Worm (Caenorhabditis elegans) whole organism, L4 larva: ENCODE results near the gene C47E12.10.
A peak's percentile ranks its signal among the peaks of the same experiment; 100 is the strongest.

Experiments used
- D1046.2 ChIP-seq: fragments of 200-800 bp; sonication (Bioruptor generic); IDR thresholded peaks from 2 replicates; pipeline ENCODE4 v1.3.6; 2022; ENCODE audit warnings: missing genetic modification characterization, missing compliant biosample characterization
- F49E8.2 ChIP-seq: sonication (generic microtip); optimal IDR thresholded peaks from 2 replicates; lab custom pipeline; 2016; ENCODE audit warnings: missing compliant biosample characterization, mild to moderate bottlenecking, missing genetic modification characterization, borderline replicate concordance
- R02D3.7 ChIP-seq: fragments of 150-350 bp; sonication (generic microtip); optimal IDR thresholded peaks from 3 replicates; lab custom pipeline; 2014; ENCODE audit warnings: missing biosample characterization, missing genetic modification characterization
- T26A8.4 ChIP-seq: fragments of 200-800 bp; sonication (Bioruptor generic); IDR thresholded peaks from 2 replicates; pipeline ENCODE4 v1.3.6; 2022; ENCODE audit warnings: missing genetic modification characterization, missing compliant biosample characterization
- Y105C5A.15 ChIP-seq: fragments of 200-800 bp; sonication (Bioruptor generic); IDR thresholded peaks from 2 replicates; pipeline ENCODE4 v1.3.6; 2022; ENCODE audit warnings: missing genetic modification characterization, missing compliant biosample characterization
- Y5F2A.4 ChIP-seq: fragments of 200-800 bp; sonication (Bioruptor generic); optimal IDR thresholded peaks from 2 replicates; lab custom pipeline; 2018; ENCODE audit warnings: mild to moderate bottlenecking, missing genetic modification characterization, missing compliant biosample characterization
- ZK546.5 ChIP-seq, 2 experiments: sonication (generic microtip); optimal IDR thresholded peaks; 2 replicates each; lab custom pipeline; 2017; ENCODE audit warnings: missing biosample characterization in 2 of 2, missing genetic modification characterization in 2 of 2
- aha-1 ChIP-seq: fragments of 150-350 bp; peaks from one replicate; lab custom pipeline; 2014; ENCODE audit warnings: missing biosample characterization, missing genetic modification characterization
- ama-1 ChIP-seq: fragments of 150-350 bp; optimal IDR thresholded peaks from 2 replicates; lab custom pipeline; 2014; ENCODE audit warnings: inconsistent platforms, mixed read lengths
- ceh-20 ChIP-seq: fragments of 200-800 bp; sonication (Bioruptor generic); IDR thresholded peaks from 2 replicates; pipeline ENCODE4 v1.3.6; 2022; ENCODE audit warnings: missing genetic modification reagents, missing genetic modification characterization, missing compliant biosample characterization
- ceh-28 ChIP-seq: fragments of 150-350 bp; optimal IDR thresholded peaks from 2 replicates; lab custom pipeline; 2014; ENCODE audit warnings: missing biosample characterization, missing genetic modification reagents, missing genetic modification characterization
- ces-1 ChIP-seq: fragments of 150-350 bp; sonication (generic microtip); optimal IDR thresholded peaks from 4 replicates; lab custom pipeline; 2014; ENCODE audit warnings: missing biosample characterization, missing genetic modification reagents, missing genetic modification characterization
- daf-16 ChIP-seq, 3 experiments: sonication (generic microtip); optimal IDR thresholded peaks; 2 replicates each; lab custom pipeline; 2016 to 2017; ENCODE audit warnings: missing genetic modification characterization in 3 of 3, missing genetic modification reagents in 3 of 3, mild to moderate bottlenecking in 2 of 3, missing compliant biosample characterization in 2 of 3, missing biosample characterization in 1 of 3, moderate library complexity in 1 of 3
- daf-19 ChIP-seq: fragments of 200-800 bp; sonication (Bioruptor generic); conservative IDR thresholded peaks from 2 replicates; pipeline ENCODE4 v1.3.6; 2022; ENCODE audit warnings: missing genetic modification characterization, missing compliant biosample characterization
- daf-8 ChIP-seq: fragments of 200-800 bp; sonication (Bioruptor generic); IDR thresholded peaks from 2 replicates; pipeline ENCODE4 v1.3.6; 2022; ENCODE audit warnings: missing genetic modification characterization, missing compliant biosample characterization
- dmd-8 ChIP-seq: fragments of 200-800 bp; sonication (Bioruptor generic); IDR thresholded peaks from 2 replicates; pipeline ENCODE4 v1.3.6; 2022; ENCODE audit warnings: missing genetic modification characterization, missing compliant biosample characterization
- dpl-1 ChIP-seq: fragments of 150-350 bp; optimal IDR thresholded peaks from 2 replicates; lab custom pipeline; 2014; ENCODE audit warnings: missing biosample characterization, missing genetic modification reagents, missing genetic modification characterization
- duxl-1 ChIP-seq: sonication (generic microtip); optimal IDR thresholded peaks from 2 replicates; lab custom pipeline; 2016; ENCODE audit warnings: mild to moderate bottlenecking, missing genetic modification characterization, moderate library complexity, missing compliant biosample characterization; ENCODE audit not compliant: poor library complexity
- dve-1 ChIP-seq: sonication (generic microtip); optimal IDR thresholded peaks from 2 replicates; lab custom pipeline; 2017; ENCODE audit warnings: antibody characterized with exemption, mild to moderate bottlenecking, missing genetic modification characterization, missing compliant biosample characterization; ENCODE audit not compliant: insufficient read depth
- fkh-10 ChIP-seq: fragments of 150-350 bp; optimal IDR thresholded peaks from 2 replicates; lab custom pipeline; 2014; ENCODE audit warnings: missing biosample characterization, missing genetic modification reagents, missing genetic modification characterization
- gei-8 ChIP-seq: fragments of 200-800 bp; sonication (Bioruptor generic); optimal IDR thresholded peaks from 2 replicates; lab custom pipeline; 2018; ENCODE audit warnings: mild to moderate bottlenecking, missing genetic modification characterization, missing compliant biosample characterization
- jun-1 ChIP-seq: fragments of 150-350 bp; optimal IDR thresholded peaks from 2 replicates; lab custom pipeline; 2014; ENCODE audit warnings: missing biosample characterization, missing genetic modification reagents, missing genetic modification characterization
- lin-13 ChIP-seq: fragments of 150-350 bp; optimal IDR thresholded peaks from 2 replicates; lab custom pipeline; 2014; ENCODE audit warnings: missing biosample characterization, missing genetic modification reagents, missing genetic modification characterization
- lin-29 ChIP-seq: fragments of 200-800 bp; sonication (Bioruptor generic); IDR thresholded peaks from 2 replicates; pipeline ENCODE4 v1.3.6; 2022; ENCODE audit warnings: missing genetic modification reagents, missing genetic modification characterization, missing compliant biosample characterization
- lin-38 ChIP-seq: fragments of 200-800 bp; sonication (Bioruptor generic); IDR thresholded peaks from 2 replicates; pipeline ENCODE4 v1.3.6; 2022; ENCODE audit warnings: missing genetic modification reagents, missing genetic modification characterization, missing compliant biosample characterization
- lin-39 ChIP-seq: fragments of 150-350 bp; optimal IDR thresholded peaks from 2 replicates; lab custom pipeline; 2014; ENCODE audit warnings: missing biosample characterization, missing genetic modification reagents, missing genetic modification characterization
- madf-9 ChIP-seq: fragments of 200-800 bp; sonication (Bioruptor generic); conservative IDR thresholded peaks from 2 replicates; pipeline ENCODE4 v1.3.6; 2022; ENCODE audit warnings: missing genetic modification reagents, missing genetic modification characterization, missing compliant biosample characterization
- mdl-1 ChIP-seq, 2 experiments: fragments of 150-350 bp in 1 of 2; sonication (generic microtip) in 1 of 2; optimal IDR thresholded peaks; 2 replicates each; lab custom pipeline; 2014 to 2017; ENCODE audit warnings: missing biosample characterization in 2 of 2, missing genetic modification characterization in 2 of 2
- mep-1 ChIP-seq: fragments of 150-350 bp; sonication (generic microtip); optimal IDR thresholded peaks from 3 replicates; lab custom pipeline; 2014; ENCODE audit warnings: missing biosample characterization, missing genetic modification characterization
- mxl-2 ChIP-seq: fragments of 200-800 bp; sonication (Bioruptor generic); conservative IDR thresholded peaks from 2 replicates; pipeline ENCODE4 v1.3.6; 2022; ENCODE audit warnings: missing genetic modification reagents, missing genetic modification characterization, missing compliant biosample characterization
- mxl-3 ChIP-seq: fragments of 200-800 bp; sonication (Bioruptor generic); optimal IDR thresholded peaks from 2 replicates; lab custom pipeline; 2018; ENCODE audit warnings: mild to moderate bottlenecking, missing genetic modification characterization, missing compliant biosample characterization
- nhr-102 ChIP-seq: sonication (generic microtip); optimal IDR thresholded peaks from 2 replicates; lab custom pipeline; 2016; ENCODE audit warnings: mild to moderate bottlenecking, missing genetic modification characterization, moderate library complexity, missing compliant biosample characterization
- nhr-42 ChIP-seq: fragments of 200-800 bp; sonication (Bioruptor generic); IDR thresholded peaks from 2 replicates; pipeline ENCODE4 v1.3.6; 2022; ENCODE audit warnings: missing genetic modification characterization, missing compliant biosample characterization
- nhr-76 ChIP-seq: fragments of 150-350 bp; optimal IDR thresholded peaks from 2 replicates; lab custom pipeline; 2014; ENCODE audit warnings: missing biosample characterization, missing genetic modification characterization
- pha-4 ChIP-seq, 2 experiments: fragments of 150-350 bp in 1 of 2; fragments of 200-800 bp in 1 of 2; sonication (Bioruptor generic) in 1 of 2; IDR thresholded peaks in 1 of 2; optimal IDR thresholded peaks in 1 of 2; 2 replicates each; pipeline versions ENCODE4 v1.3.6 to Lab custom; 2014 to 2022; ENCODE audit warnings: missing genetic modification characterization in 2 of 2, missing genetic modification reagents in 2 of 2, missing biosample characterization in 1 of 2, missing compliant biosample characterization in 1 of 2
- pqm-1 ChIP-seq: sonication (generic microtip); optimal IDR thresholded peaks from 2 replicates; lab custom pipeline; 2017; ENCODE audit warnings: missing biosample characterization, missing genetic modification characterization
- snpc-4 ChIP-seq: fragments of 150-350 bp; optimal IDR thresholded peaks from 2 replicates; lab custom pipeline; 2014; ENCODE audit warnings: missing biosample characterization, missing genetic modification characterization
- tag-97 ChIP-seq: fragments of 200-800 bp; sonication (Bioruptor generic); IDR thresholded peaks from 2 replicates; pipeline ENCODE4 v1.3.6; 2022; ENCODE audit warnings: missing genetic modification characterization, missing compliant biosample characterization
- zag-1 ChIP-seq: fragments of 150-350 bp; optimal IDR thresholded peaks from 2 replicates; lab custom pipeline; 2014; ENCODE audit warnings: missing biosample characterization, missing genetic modification characterization
- zfp-2 ChIP-seq: sonication (generic microtip); optimal IDR thresholded peaks from 2 replicates; lab custom pipeline; 2016; ENCODE audit warnings: mild to moderate bottlenecking, missing genetic modification characterization, missing compliant biosample characterization
- zfp-3 ChIP-seq: fragments of 200-800 bp; sonication (Bioruptor generic); conservative IDR thresholded peaks from 2 replicates; pipeline ENCODE4 v1.3.6; 2022; ENCODE audit warnings: missing genetic modification reagents, missing genetic modification characterization, missing compliant biosample characterization
- zip-2 ChIP-seq: fragments of 150-350 bp; optimal IDR thresholded peaks from 2 replicates; lab custom pipeline; 2014; ENCODE audit warnings: missing biosample characterization, missing genetic modification characterization
- ztf-11 ChIP-seq: fragments of 150-350 bp; optimal IDR thresholded peaks from 2 replicates; lab custom pipeline; 2014; ENCODE audit warnings: missing biosample characterization, missing genetic modification characterization

Gene C47E12.10

ce11 chrIV:9977602-9978172 is 5.1 kb downstream of the C47E12.10 start, which contains the start of gene dhp-2:
TSS of gene dhp-2 (plus strand) at chrIV:9978122.
- peak in 1 of 2 experiments; percentile 56 for TF ChIP-seq daf-16 (GFP tag; optimal IDR thresholded peaks at IDR 0.05; lab: Kevin White, UChicago)
- no peak for TF ChIP-seq daf-16 (tag; optimal IDR thresholded peaks at IDR 0.05; lab: Kevin White, UChicago)
- no peak for TF ChIP-seq pqm-1 (tag; lab: Kevin White, UChicago)

ce11 chrIV:9982226-9982794 is 9.7 kb downstream of the C47E12.10 start, which contains the start of gene rrp-1:
TSS of gene rrp-1 (minus strand) at chrIV:9982276.
- TF ChIP-seq Y105C5A.15 (no peak), zip-2 (no peak), D1046.2 (GFP tag; lab: Robert Waterston, UW) (no peak), lin-38 (GFP tag; lab: Robert Waterston, UW) (peak; percentile 79), madf-9 (GFP tag; lab: Robert Waterston, UW) (no peak)

- no peak for TF ChIP-seq ces-1 (GFP tag; lab: Kevin White, UChicago)
- TF ChIP-seq fkh-10 (GFP tag; lab: Kevin White, UChicago): no peak
- no peak for TF ChIP-seq duxl-1
- no peak for TF ChIP-seq T26A8.4 (GFP tag; lab: Robert Waterston, UW)
- TF ChIP-seq lin-13: no peak
- no peak for TF ChIP-seq zfp-2 (tag; lab: Kevin White, UChicago)
- no peak for TF ChIP-seq pqm-1 (tag; lab: Kevin White, UChicago)
- TF ChIP-seq lin-29: no peak
- TF ChIP-seq dmd-8 (GFP tag; lab: Robert Waterston, UW): no peak
- TF ChIP-seq nhr-42 (GFP tag; lab: Robert Waterston, UW): no peak
- TF ChIP-seq pha-4 (GFP tag; IDR thresholded peaks at IDR 0.05; lab: Robert Waterston, UW): no peak
- TF ChIP-seq pha-4 (tag; optimal IDR thresholded peaks at IDR 0.05; lab: Kevin White, UChicago): no peak
- TF ChIP-seq zag-1 (tag; lab: Kevin White, UChicago): no peak
- TF ChIP-seq dpl-1 (GFP tag; lab: Kevin White, UChicago): no peak
- TF ChIP-seq, all 104 proteins: peak for 0
These were observed 10.3 kb downstream of the C47E12.10 start, which contains the start of gene mam-2 for ce11 chrIV:9982895-9983294. TSS of gene mam-2 (plus strand) at chrIV:9983195.

ce11 chrIV:9989416-9989815 is 16.8 kb downstream of the C47E12.10 start:
- TF ChIP-seq jun-1: no peak
- no peak for TF ChIP-seq nhr-76 (tag; lab: Kevin White, UChicago)
- peak; percentile 7 for TF ChIP-seq gei-8 (GFP tag; lab: Kevin White, UChicago)
- no peak for TF ChIP-seq dve-1 (tag; lab: Kevin White, UChicago)
- no peak for TF ChIP-seq lin-13
- TF ChIP-seq F49E8.2 (tag; lab: Kevin White, UChicago): no peak
- no peak for TF ChIP-seq tag-97 (GFP tag; lab: Robert Waterston, UW)
- no peak for TF ChIP-seq fkh-10 (GFP tag; lab: Kevin White, UChicago)
- peak; percentile 40 for TF ChIP-seq ama-1 (lab: Kevin White, UChicago)
- no peak for TF ChIP-seq pqm-1 (tag; lab: Kevin White, UChicago)
- TF ChIP-seq lin-38 (GFP tag; lab: Robert Waterston, UW): peak; percentile 36; the same call in 1 of the 2 replicates
- TF ChIP-seq nhr-102 (tag; lab: Kevin White, UChicago): no peak
- no peak for TF ChIP-seq R02D3.7 (tag; lab: Kevin White, UChicago)
- TF ChIP-seq snpc-4 (tag; lab: Kevin White, UChicago): no peak
- TF ChIP-seq daf-8 (GFP tag; lab: Robert Waterston, UW): no peak
- TF ChIP-seq ztf-11 (tag; lab: Kevin White, UChicago): no peak
- TF ChIP-seq Y5F2A.4 (GFP tag; lab: Kevin White, UChicago): no peak
- peak; percentile 55 for TF ChIP-seq aha-1 (tag; lab: Kevin White, UChicago)
- 0 out of 2 replicates have a peak, but pooled peaks have one; percentile 19 for TF ChIP-seq zfp-3
- TF ChIP-seq mxl-3: no peak
- no peak for TF ChIP-seq zip-2
- 0 out of 2 replicates have a peak, but pooled peaks have one; percentile 9 for TF ChIP-seq T26A8.4 (GFP tag; lab: Robert Waterston, UW)
- no peak for TF ChIP-seq zfp-2 (tag; lab: Kevin White, UChicago)
- no peak for TF ChIP-seq lin-39 (tag; lab: Kevin White, UChicago)
- TF ChIP-seq daf-19 (GFP tag; lab: Robert Waterston, UW): no peak
- no peak for TF ChIP-seq ceh-28 (tag; lab: Kevin White, UChicago)
- TF ChIP-seq mdl-1 (tag; optimal IDR thresholded peaks at IDR 0.05; lab: Kevin White, UChicago): no peak
- no peak for TF ChIP-seq mxl-2 (GFP tag; lab: Robert Waterston, UW)
- TF ChIP-seq ceh-20 (GFP tag; lab: Robert Waterston, UW): no peak
- TF ChIP-seq mep-1 (tag; lab: Kevin White, UChicago): no peak
- no peak for TF ChIP-seq ZK546.5 (tag; optimal IDR thresholded peaks at IDR 0.05; lab: Kevin White, UChicago)
